Worm (Caenorhabditis elegans) whole organism, L4 larva: ENCODE results near the gene C27F2.10.

Source experiments
- D1046.2 ChIP-seq: fragments of 200-800 bp; sonication (Bioruptor generic); IDR thresholded peaks from 2 replicates; pipeline ENCODE4 v1.3.6; 2022; ENCODE audit warnings: missing genetic modification characterization, missing compliant biosample characterization
- F10B5.3 ChIP-seq: sonication (generic microtip); optimal IDR thresholded peaks from 2 replicates; lab custom pipeline; 2016; ENCODE audit warnings: mild to moderate bottlenecking, missing genetic modification characterization, missing compliant biosample characterization
- F26F4.8 ChIP-seq: fragments of 200-800 bp; sonication (Bioruptor generic); conservative IDR thresholded peaks from 2 replicates; pipeline ENCODE4 v1.3.6; 2022; ENCODE audit warnings: missing genetic modification characterization, missing compliant biosample characterization
- F44E2.7 ChIP-seq: fragments of 200-800 bp; sonication (Bioruptor generic); IDR thresholded peaks from 2 replicates; pipeline ENCODE4 v2.1.2; 2022; ENCODE audit warnings: missing genetic modification characterization, missing compliant biosample characterization
- F49E8.2 ChIP-seq: sonication (generic microtip); optimal IDR thresholded peaks from 2 replicates; lab custom pipeline; 2016; ENCODE audit warnings: missing compliant biosample characterization, mild to moderate bottlenecking, missing genetic modification characterization, borderline replicate concordance
- T26A8.4 ChIP-seq: fragments of 200-800 bp; sonication (Bioruptor generic); IDR thresholded peaks from 2 replicates; pipeline ENCODE4 v1.3.6; 2022; ENCODE audit warnings: missing genetic modification characterization, missing compliant biosample characterization
- ZK337.2 ChIP-seq: fragments of 200-800 bp; sonication (Bioruptor generic); IDR thresholded peaks from 2 replicates; pipeline ENCODE4 v1.3.6; 2022; ENCODE audit warnings: missing genetic modification reagents, missing genetic modification characterization, missing compliant biosample characterization
- ceh-20 ChIP-seq: fragments of 200-800 bp; sonication (Bioruptor generic); IDR thresholded peaks from 2 replicates; pipeline ENCODE4 v1.3.6; 2022; ENCODE audit warnings: missing genetic modification reagents, missing genetic modification characterization, missing compliant biosample characterization
- daf-12 ChIP-seq: fragments of 150-350 bp; optimal IDR thresholded peaks from 2 replicates; lab custom pipeline; 2014; ENCODE audit warnings: missing biosample characterization, missing genetic modification reagents, missing genetic modification characterization
- daf-16 ChIP-seq, 3 experiments: sonication (generic microtip); optimal IDR thresholded peaks; 2 replicates each; lab custom pipeline; 2016 to 2017; ENCODE audit warnings: missing genetic modification characterization in 3 of 3, missing genetic modification reagents in 3 of 3, mild to moderate bottlenecking in 2 of 3, missing compliant biosample characterization in 2 of 3, missing biosample characterization in 1 of 3, moderate library complexity in 1 of 3
- daf-19 ChIP-seq: fragments of 200-800 bp; sonication (Bioruptor generic); conservative IDR thresholded peaks from 2 replicates; pipeline ENCODE4 v1.3.6; 2022; ENCODE audit warnings: missing genetic modification characterization, missing compliant biosample characterization
- dpl-1 ChIP-seq: fragments of 150-350 bp; optimal IDR thresholded peaks from 2 replicates; lab custom pipeline; 2014; ENCODE audit warnings: missing biosample characterization, missing genetic modification reagents, missing genetic modification characterization
- gei-8 ChIP-seq: fragments of 200-800 bp; sonication (Bioruptor generic); optimal IDR thresholded peaks from 2 replicates; lab custom pipeline; 2018; ENCODE audit warnings: mild to moderate bottlenecking, missing genetic modification characterization, missing compliant biosample characterization
- hif-1 ChIP-seq, 2 experiments: sonication (generic microtip); optimal IDR thresholded peaks; 2 replicates each; lab custom pipeline; 2016 to 2017; ENCODE audit warnings: missing compliant biosample characterization in 2 of 2, missing genetic modification characterization in 2 of 2, missing genetic modification reagents in 2 of 2, missing genotype in 2 of 2, mild to moderate bottlenecking in 1 of 2
- hmg-1.1 ChIP-seq: fragments of 200-800 bp; sonication (Bioruptor generic); IDR thresholded peaks from 2 replicates; pipeline ENCODE4 v1.3.6; 2022; ENCODE audit warnings: missing genetic modification reagents, missing genetic modification characterization, missing compliant biosample characterization
- jun-1 ChIP-seq: fragments of 150-350 bp; optimal IDR thresholded peaks from 2 replicates; lab custom pipeline; 2014; ENCODE audit warnings: missing biosample characterization, missing genetic modification reagents, missing genetic modification characterization
- lim-7 ChIP-seq: fragments of 200-800 bp; sonication (Bioruptor generic); IDR thresholded peaks from 2 replicates; pipeline ENCODE4 v1.3.6; 2022; ENCODE audit warnings: missing genetic modification characterization, missing compliant biosample characterization
- lsy-2 ChIP-seq, 2 experiments: fragments of 150-350 bp in 1 of 2; sonication (generic microtip) in 1 of 2; optimal IDR thresholded peaks; 2 replicates each; lab custom pipeline; 2014 to 2017; ENCODE audit warnings: missing biosample characterization in 2 of 2, missing genetic modification characterization in 2 of 2
- madf-5 ChIP-seq, 2 experiments: fragments of 200-800 bp; sonication (Bioruptor generic); IDR thresholded peaks; 2 replicates each; pipeline ENCODE4 v1.3.6; 2022; ENCODE audit warnings: missing compliant biosample characterization in 2 of 2, missing genetic modification characterization in 2 of 2
- madf-9 ChIP-seq: fragments of 200-800 bp; sonication (Bioruptor generic); conservative IDR thresholded peaks from 2 replicates; pipeline ENCODE4 v1.3.6; 2022; ENCODE audit warnings: missing genetic modification reagents, missing genetic modification characterization, missing compliant biosample characterization
- mdl-1 ChIP-seq, 2 experiments: fragments of 150-350 bp in 1 of 2; sonication (generic microtip) in 1 of 2; optimal IDR thresholded peaks; 2 replicates each; lab custom pipeline; 2014 to 2017; ENCODE audit warnings: missing biosample characterization in 2 of 2, missing genetic modification characterization in 2 of 2
- mep-1 ChIP-seq: fragments of 150-350 bp; sonication (generic microtip); optimal IDR thresholded peaks from 3 replicates; lab custom pipeline; 2014; ENCODE audit warnings: missing biosample characterization, missing genetic modification characterization
- mes-2 ChIP-seq: sonication (generic microtip); optimal IDR thresholded peaks from 2 replicates; lab custom pipeline; 2016; ENCODE audit warnings: missing genotype, mild to moderate bottlenecking, missing genetic modification characterization, missing compliant biosample characterization; ENCODE audit not compliant: poor library complexity, severe bottlenecking
- mxl-2 ChIP-seq: fragments of 200-800 bp; sonication (Bioruptor generic); conservative IDR thresholded peaks from 2 replicates; pipeline ENCODE4 v1.3.6; 2022; ENCODE audit warnings: missing genetic modification reagents, missing genetic modification characterization, missing compliant biosample characterization
- nhr-10 ChIP-seq: fragments of 150-350 bp; optimal IDR thresholded peaks from 2 replicates; lab custom pipeline; 2014; ENCODE audit warnings: missing biosample characterization, missing genetic modification characterization
- nhr-102 ChIP-seq: sonication (generic microtip); optimal IDR thresholded peaks from 2 replicates; lab custom pipeline; 2016; ENCODE audit warnings: mild to moderate bottlenecking, missing genetic modification characterization, moderate library complexity, missing compliant biosample characterization
- nhr-28 ChIP-seq: fragments of 150-350 bp; optimal IDR thresholded peaks from 2 replicates; lab custom pipeline; 2014; ENCODE audit warnings: missing biosample characterization, missing genetic modification characterization
- nhr-48 ChIP-seq: sonication (generic microtip); optimal IDR thresholded peaks from 2 replicates; lab custom pipeline; 2016; ENCODE audit warnings: mild to moderate bottlenecking, missing genetic modification characterization, missing compliant biosample characterization
- nhr-77 ChIP-seq: fragments of 150-350 bp; optimal IDR thresholded peaks from 2 replicates; lab custom pipeline; 2014; ENCODE audit warnings: missing biosample characterization, missing genetic modification characterization
- pha-4 ChIP-seq, 2 experiments: fragments of 150-350 bp in 1 of 2; fragments of 200-800 bp in 1 of 2; sonication (Bioruptor generic) in 1 of 2; IDR thresholded peaks in 1 of 2; optimal IDR thresholded peaks in 1 of 2; 2 replicates each; pipeline versions ENCODE4 v1.3.6 to Lab custom; 2014 to 2022; ENCODE audit warnings: missing genetic modification characterization in 2 of 2, missing genetic modification reagents in 2 of 2, missing biosample characterization in 1 of 2, missing compliant biosample characterization in 1 of 2
- php-3 ChIP-seq: fragments of 200-800 bp; sonication (Bioruptor generic); IDR thresholded peaks from 2 replicates; pipeline ENCODE4 v1.3.6; 2022; ENCODE audit warnings: missing genetic modification reagents, missing genetic modification characterization, missing compliant biosample characterization
- rbr-2 ChIP-seq: sonication (generic microtip); optimal IDR thresholded peaks from 2 replicates; lab custom pipeline; 2016; ENCODE audit warnings: missing genotype, missing genetic modification characterization, missing compliant biosample characterization
- saeg-2 ChIP-seq: fragments of 200-800 bp; sonication (Bioruptor generic); IDR thresholded peaks from 2 replicates; pipeline ENCODE4 v1.3.6; 2022; ENCODE audit warnings: missing genetic modification reagents, missing genetic modification characterization, missing compliant biosample characterization
- set-16 ChIP-seq: fragments of 200-800 bp; sonication (Bioruptor generic); IDR thresholded peaks from 2 replicates; pipeline ENCODE4 v1.3.6; 2022; ENCODE audit warnings: missing genetic modification reagents, missing genetic modification characterization, missing compliant biosample characterization
- spr-1 ChIP-seq: sonication (generic microtip); optimal IDR thresholded peaks from 2 replicates; lab custom pipeline; 2016; ENCODE audit warnings: mild to moderate bottlenecking, missing genetic modification characterization, missing compliant biosample characterization
- spr-3 ChIP-seq: fragments of 200-800 bp; sonication (Bioruptor generic); optimal IDR thresholded peaks from 2 replicates; lab custom pipeline; 2018; ENCODE audit warnings: mild to moderate bottlenecking, missing genetic modification characterization, missing compliant biosample characterization
- tag-97 ChIP-seq: fragments of 200-800 bp; sonication (Bioruptor generic); IDR thresholded peaks from 2 replicates; pipeline ENCODE4 v1.3.6; 2022; ENCODE audit warnings: missing genetic modification characterization, missing compliant biosample characterization
- tra-1 ChIP-seq: fragments of 200-800 bp; sonication (Bioruptor generic); IDR thresholded peaks from 2 replicates; pipeline ENCODE4 v1.3.6; 2022; ENCODE audit warnings: missing genetic modification reagents, missing genetic modification characterization, missing compliant biosample characterization
- unc-130 ChIP-seq: sonication (generic microtip); optimal IDR thresholded peaks from 2 replicates; lab custom pipeline; 2016; ENCODE audit warnings: missing genetic modification reagents, missing genetic modification characterization, missing compliant biosample characterization
- vab-7 ChIP-seq: fragments of 200-800 bp; sonication (Bioruptor generic); IDR thresholded peaks from 2 replicates; pipeline ENCODE4 v1.3.6; 2022; ENCODE audit warnings: missing genetic modification reagents, missing genetic modification characterization, missing compliant biosample characterization
- zag-1 ChIP-seq: fragments of 150-350 bp; optimal IDR thresholded peaks from 2 replicates; lab custom pipeline; 2014; ENCODE audit warnings: missing biosample characterization, missing genetic modification characterization
- zfp-3 ChIP-seq: fragments of 200-800 bp; sonication (Bioruptor generic); conservative IDR thresholded peaks from 2 replicates; pipeline ENCODE4 v1.3.6; 2022; ENCODE audit warnings: missing genetic modification reagents, missing genetic modification characterization, missing compliant biosample characterization
- zip-11 ChIP-seq: fragments of 200-800 bp; sonication (Bioruptor generic); IDR thresholded peaks from 2 replicates; pipeline ENCODE4 v1.3.6; 2022; ENCODE audit warnings: missing genetic modification characterization, missing compliant biosample characterization
- zip-2 ChIP-seq: fragments of 150-350 bp; optimal IDR thresholded peaks from 2 replicates; lab custom pipeline; 2014; ENCODE audit warnings: missing biosample characterization, missing genetic modification characterization

Gene C27F2.10

ce11 chrIII:4986790-4987259 lies at the start of gene C27F2.10, which contains the start of gene wdr-60:
Gene C27F2.10 (minus strand): TSS chrIII:4986898.
Gene wdr-60 (plus strand): TSS chrIII:4987209.
- peak; percentile 92 for TF ChIP-seq mes-2
- no peak for TF ChIP-seq daf-12 (tag; lab: Kevin White, UChicago)
- TF ChIP-seq lsy-2 (tag; optimal IDR thresholded peaks at IDR 0.05; lab: Kevin White, UChicago), result peak in 1 of 2 experiments; percentile 4
- no peak for TF ChIP-seq F10B5.3 (tag; lab: Kevin White, UChicago)
- no peak for TF ChIP-seq F44E2.7 (GFP tag; lab: Robert Waterston, UW)
- TF ChIP-seq zfp-3 (GFP tag; lab: Robert Waterston, UW), result no peak
- TF ChIP-seq zag-1, result no peak
- peak in 1 of 2 experiments; percentile 31 for TF ChIP-seq hif-1 (tag; optimal IDR thresholded peaks at IDR 0.05; lab: Kevin White, UChicago)
- TF ChIP-seq dpl-1 (GFP tag; lab: Kevin White, UChicago), result peak; percentile 82
- no peak for TF ChIP-seq pha-4 (GFP tag; IDR thresholded peaks at IDR 0.05; lab: Robert Waterston, UW)
- TF ChIP-seq pha-4 (tag; optimal IDR thresholded peaks at IDR 0.05; lab: Kevin White, UChicago), result no peak
- TF ChIP-seq mdl-1 (tag; optimal IDR thresholded peaks at IDR 0.05; lab: Kevin White, UChicago), result no peak
- no peak for TF ChIP-seq nhr-10
- TF ChIP-seq daf-19 (GFP tag; lab: Robert Waterston, UW), result no peak
- TF ChIP-seq, all 104 proteins: peak for 4

- no peak for TF ChIP-seq madf-5 (GFP tag; IDR thresholded peaks at IDR 0.05; lab: Robert Waterston, UW)
Observed at ce11 chrIII:5036158-5036557, 49.5 kb upstream of the C27F2.10 start, which contains the start of gene C45G9.6. Gene C45G9.6 (plus strand): TSS chrIII:5036458.

- TF ChIP-seq nhr-77 (tag; lab: Kevin White, UChicago), result peak; percentile 8
- TF ChIP-seq gei-8 (GFP tag; lab: Kevin White, UChicago), result peak; percentile 75
- TF ChIP-seq mes-2, result peak; percentile 76
- peak; percentile 31 for TF ChIP-seq nhr-28 (tag; lab: Kevin White, UChicago)
- TF ChIP-seq unc-130, result peak; percentile 69
- TF ChIP-seq rbr-2 (tag; lab: Kevin White, UChicago), result peak; percentile 90
- TF ChIP-seq vab-7 (GFP tag; lab: Robert Waterston, UW), result peak; percentile 72
- 0 out of 2 replicates have a peak, but pooled peaks have one; percentile 47 for TF ChIP-seq F26F4.8 (GFP tag; lab: Robert Waterston, UW)
- peak; percentile 32 to 48 for TF ChIP-seq hif-1 (tag; optimal IDR thresholded peaks at IDR 0.05; lab: Kevin White, UChicago)
- TF ChIP-seq ceh-20 (GFP tag; lab: Robert Waterston, UW), result peak; percentile 86
- TF ChIP-seq php-3, result peak; percentile 69
- TF ChIP-seq saeg-2, result peak; percentile 63; the same call in 1 of the 2 replicates
- TF ChIP-seq T26A8.4 (GFP tag; lab: Robert Waterston, UW), result peak; percentile 94
- TF ChIP-seq madf-9 (GFP tag; lab: Robert Waterston, UW), result peak; percentile 77
- peak; percentile 88 for TF ChIP-seq set-16 (GFP tag; lab: Robert Waterston, UW)
- peak; percentile 70 for TF ChIP-seq mxl-2
- TF ChIP-seq nhr-48 (tag; lab: Kevin White, UChicago), result peak; percentile 63
- TF ChIP-seq jun-1 (tag; lab: Kevin White, UChicago), result peak; percentile 47
- 0 out of 2 replicates have a peak, but pooled peaks have one; percentile 52 for TF ChIP-seq D1046.2 (GFP tag; lab: Robert Waterston, UW)
- peak; percentile 86 for TF ChIP-seq tra-1 (GFP tag; lab: Robert Waterston, UW)
- peak in 1 of 2 experiments; percentile 70 for TF ChIP-seq mdl-1 (tag; optimal IDR thresholded peaks at IDR 0.05; lab: Kevin White, UChicago)
- TF ChIP-seq nhr-102 (tag; lab: Kevin White, UChicago), result peak; percentile 91
- peak; percentile 70 for TF ChIP-seq F10B5.3 (tag; lab: Kevin White, UChicago)
- TF ChIP-seq daf-16 (GFP tag; optimal IDR thresholded peaks at IDR 0.05; lab: Kevin White, UChicago), result peak; percentile 71 to 85
- peak; percentile 25 for TF ChIP-seq daf-16 (tag; optimal IDR thresholded peaks at IDR 0.05; lab: Kevin White, UChicago)
- TF ChIP-seq zip-2, result peak; percentile 24
- TF ChIP-seq hmg-1.1, result peak; percentile 97
- peak; percentile 85 for TF ChIP-seq mep-1
- TF ChIP-seq tag-97 (GFP tag; lab: Robert Waterston, UW), result peak; percentile 77; the same call in 1 of the 2 replicates
- peak; percentile 23 for TF ChIP-seq F49E8.2 (tag; lab: Kevin White, UChicago)
- peak; percentile 68 for TF ChIP-seq spr-3 (GFP tag; lab: Kevin White, UChicago)
- peak; percentile 81 for TF ChIP-seq spr-1 (tag; lab: Kevin White, UChicago)
- TF ChIP-seq lim-7 (GFP tag; lab: Robert Waterston, UW), result peak; percentile 78
- peak; percentile 58; the same call in 1 of the 2 replicates for TF ChIP-seq ZK337.2 (GFP tag; lab: Robert Waterston, UW)
- TF ChIP-seq zip-11, result 0 out of 2 replicates have a peak, but pooled peaks have one; percentile 60
Observed at ce11 chrIII:5031375-5031836, 44.7 kb upstream of the C27F2.10 start.
